Worm (Caenorhabditis elegans) whole organism, young adult: ENCODE measurements around the gene F21D5.9.

ENCODE experiments used
- B0019.2 ChIP-seq: fragments of 200-800 bp; sonication (Bioruptor generic); conservative IDR thresholded peaks from 2 replicates; pipeline ENCODE4 v1.3.6; 2022; ENCODE audit warnings: missing genetic modification reagents, missing genetic modification characterization, missing compliant biosample characterization
- B0261.1 ChIP-seq: sonication (generic microtip); optimal IDR thresholded peaks from 2 replicates; lab custom pipeline; 2016; ENCODE audit warnings: mild to moderate bottlenecking, missing genetic modification characterization, moderate library complexity, missing compliant biosample characterization
- F22D6.2 ChIP-seq: sonication (generic microtip); optimal IDR thresholded peaks from 2 replicates; lab custom pipeline; 2016; ENCODE audit warnings: mild to moderate bottlenecking, missing genetic modification characterization, missing compliant biosample characterization
- F39B2.1 ChIP-seq: fragments of 200-800 bp; sonication (Bioruptor generic); IDR thresholded peaks from 2 replicates; pipeline ENCODE4 v1.3.6; 2022; ENCODE audit warnings: missing genetic modification reagents, missing genetic modification characterization, missing compliant biosample characterization
- F55B11.4 ChIP-seq: sonication (generic microtip); optimal IDR thresholded peaks from 2 replicates; lab custom pipeline; 2016; ENCODE audit warnings: missing compliant biosample characterization, missing genetic modification characterization, borderline replicate concordance; ENCODE audit not compliant: insufficient read depth
- K12H6.12 ChIP-seq: fragments of 200-800 bp; sonication (Bioruptor generic); optimal IDR thresholded peaks from 2 replicates; lab custom pipeline; 2018; ENCODE audit warnings: mild to moderate bottlenecking, missing genetic modification characterization, missing compliant biosample characterization
- atf-7 ChIP-seq: sonication (generic microtip); optimal IDR thresholded peaks from 2 replicates; lab custom pipeline; 2017; ENCODE audit warnings: mild to moderate bottlenecking, missing genetic modification characterization, missing compliant biosample characterization
- athp-1 ChIP-seq: sonication (generic microtip); optimal IDR thresholded peaks from 2 replicates; lab custom pipeline; 2017; ENCODE audit warnings: mild to moderate bottlenecking, missing genetic modification characterization, missing compliant biosample characterization
- attf-3 ChIP-seq: fragments of 200-800 bp; sonication (Bioruptor generic); conservative IDR thresholded peaks from 2 replicates; pipeline ENCODE4 v1.3.6; 2022; ENCODE audit warnings: missing genetic modification reagents, missing genetic modification characterization, missing compliant biosample characterization
- ccch-3 ChIP-seq: fragments of 200-800 bp; sonication (Bioruptor generic); optimal IDR thresholded peaks from 2 replicates; lab custom pipeline; 2018; ENCODE audit warnings: mild to moderate bottlenecking, missing genetic modification characterization, missing compliant biosample characterization
- cebp-1 ChIP-seq, 2 experiments: fragments of 200-800 bp in 1 of 2; sonication (Bioruptor generic) in 1 of 2; sonication (generic microtip) in 1 of 2; IDR thresholded peaks in 1 of 2; optimal IDR thresholded peaks in 1 of 2; 2 replicates each; pipeline versions ENCODE4 v1.3.6 to Lab custom; 2017 to 2022; ENCODE audit warnings: missing compliant biosample characterization in 2 of 2, missing genetic modification characterization in 2 of 2, mild to moderate bottlenecking in 1 of 2, missing genetic modification reagents in 1 of 2, moderate library complexity in 1 of 2
- ceh-100 ChIP-seq: fragments of 200-800 bp; sonication (Bioruptor generic); IDR thresholded peaks from 2 replicates; pipeline ENCODE4 v1.3.6; 2022; ENCODE audit warnings: missing genetic modification reagents, missing genetic modification characterization, missing compliant biosample characterization
- ceh-58 ChIP-seq: fragments of 200-800 bp; sonication (Bioruptor generic); IDR thresholded peaks from 2 replicates; pipeline ENCODE4 v1.3.6; 2022; ENCODE audit warnings: missing genetic modification characterization, missing compliant biosample characterization
- ceh-91 ChIP-seq: fragments of 200-800 bp; sonication (Bioruptor generic); IDR thresholded peaks from 2 replicates; pipeline ENCODE4 v1.3.6; 2022; ENCODE audit warnings: missing genetic modification reagents, missing genetic modification characterization, missing compliant biosample characterization
- die-1 ChIP-seq: sonication (generic microtip); optimal IDR thresholded peaks from 2 replicates; lab custom pipeline; 2016; ENCODE audit warnings: missing genotype, mild to moderate bottlenecking, missing genetic modification characterization, missing compliant biosample characterization
- dox-1 ChIP-seq: fragments of 200-800 bp; sonication (Bioruptor generic); IDR thresholded peaks from 2 replicates; pipeline ENCODE4 v1.3.6; 2022; ENCODE audit warnings: missing genetic modification reagents, missing genetic modification characterization, missing compliant biosample characterization
- dpl-1 ChIP-seq: fragments of 150-350 bp; optimal IDR thresholded peaks from 2 replicates; lab custom pipeline; 2014; ENCODE audit warnings: missing biosample characterization, missing genetic modification reagents, missing genetic modification characterization
- efl-1 ChIP-seq: fragments of 150-350 bp; optimal IDR thresholded peaks from 2 replicates; lab custom pipeline; 2014; ENCODE audit warnings: missing biosample characterization, missing genetic modification reagents, missing genetic modification characterization
- ekl-4 ChIP-seq: fragments of 200-800 bp; sonication (Bioruptor generic); IDR thresholded peaks from 2 replicates; pipeline ENCODE4 v1.3.6; 2022; ENCODE audit warnings: missing genetic modification reagents, missing genetic modification characterization, missing compliant biosample characterization
- ets-4 ChIP-seq: fragments of 200-800 bp; sonication (Bioruptor generic); optimal IDR thresholded peaks from 2 replicates; lab custom pipeline; 2018; ENCODE audit warnings: mild to moderate bottlenecking, missing genetic modification characterization, missing compliant biosample characterization
- hmg-1.2 ChIP-seq: fragments of 200-800 bp; sonication (Bioruptor generic); IDR thresholded peaks from 2 replicates; pipeline ENCODE4 v1.3.6; 2022; ENCODE audit warnings: missing genetic modification reagents, missing genetic modification characterization, missing compliant biosample characterization
- hrde-1 ChIP-seq: sonication (generic microtip); optimal IDR thresholded peaks from 2 replicates; lab custom pipeline; 2016; ENCODE audit warnings: missing genetic modification characterization, mild to moderate bottlenecking, missing compliant biosample characterization, moderate library complexity, missing genotype, missing genetic modification reagents, borderline replicate concordance
- madf-3 ChIP-seq: fragments of 200-800 bp; sonication (Bioruptor generic); IDR thresholded peaks from 2 replicates; pipeline ENCODE4 v1.3.6; 2022; ENCODE audit warnings: missing genetic modification reagents, missing genetic modification characterization, missing compliant biosample characterization
- madf-6 ChIP-seq: fragments of 200-800 bp; sonication (Bioruptor generic); IDR thresholded peaks from 2 replicates; pipeline ENCODE4 v1.3.6; 2022; ENCODE audit warnings: missing genetic modification reagents, missing genetic modification characterization, missing compliant biosample characterization
- nfyb-1 ChIP-seq: fragments of 200-800 bp; sonication (Bioruptor generic); IDR thresholded peaks from 2 replicates; pipeline ENCODE4 v1.3.6; 2022; ENCODE audit warnings: missing genetic modification reagents, missing genetic modification characterization, missing compliant biosample characterization
- nhr-80 ChIP-seq: sonication (generic microtip); optimal IDR thresholded peaks from 2 replicates; lab custom pipeline; 2016; ENCODE audit warnings: missing genetic modification characterization, missing compliant biosample characterization
- nhr-90 ChIP-seq: sonication (generic microtip); optimal IDR thresholded peaks from 2 replicates; lab custom pipeline; 2016; ENCODE audit warnings: missing genotype, mild to moderate bottlenecking, missing genetic modification characterization, missing compliant biosample characterization
- rpc-1 ChIP-seq, 2 experiments: fragments of 150-350 bp in 1 of 2; sonication (generic microtip) in 1 of 2; optimal IDR thresholded peaks; 2 replicates each; lab custom pipeline; 2014 to 2018; ENCODE audit warnings: missing biosample characterization in 1 of 2, missing genetic modification characterization in 1 of 2, missing genetic modification reagents in 1 of 2, missing genotype in 1 of 2
- sdz-38 ChIP-seq: sonication (generic microtip); optimal IDR thresholded peaks from 2 replicates; lab custom pipeline; 2016; ENCODE audit warnings: missing genotype, missing genetic modification characterization, missing compliant biosample characterization
- snpc-4 ChIP-seq, 5 experiments: fragments of 150-350 bp in 1 of 5; sonication (generic microtip) in 4 of 5; optimal IDR thresholded peaks; 2 replicates each; lab custom pipeline; 2014 to 2018; ENCODE audit warnings: missing genetic modification characterization in 5 of 5, missing biosample characterization in 3 of 5, antibody characterized with exemption in 2 of 5, mild to moderate bottlenecking in 2 of 5, missing compliant biosample characterization in 2 of 5, missing genotype in 2 of 5, moderate library complexity in 2 of 5, missing genetic modification reagents in 1 of 5
- tlf-1 ChIP-seq: fragments of 200-800 bp; sonication (Bioruptor generic); optimal IDR thresholded peaks from 2 replicates; lab custom pipeline; 2018; ENCODE audit warnings: mild to moderate bottlenecking, missing genetic modification characterization, missing compliant biosample characterization
- unc-130 ChIP-seq: sonication (generic microtip); optimal IDR thresholded peaks from 2 replicates; lab custom pipeline; 2016; ENCODE audit warnings: missing genetic modification reagents, missing genetic modification characterization, missing compliant biosample characterization
- ztf-18 ChIP-seq: sonication (generic microtip); optimal IDR thresholded peaks from 2 replicates; lab custom pipeline; 2016; ENCODE audit warnings: missing genotype, mild to moderate bottlenecking, missing genetic modification characterization, missing compliant biosample characterization
- ztf-25 ChIP-seq: fragments of 200-800 bp; sonication (Bioruptor generic); IDR thresholded peaks from 2 replicates; pipeline ENCODE4 v1.3.6; 2022; ENCODE audit warnings: missing genetic modification reagents, missing genetic modification characterization, missing compliant biosample characterization

The F21D5.9 gene

DNA sequence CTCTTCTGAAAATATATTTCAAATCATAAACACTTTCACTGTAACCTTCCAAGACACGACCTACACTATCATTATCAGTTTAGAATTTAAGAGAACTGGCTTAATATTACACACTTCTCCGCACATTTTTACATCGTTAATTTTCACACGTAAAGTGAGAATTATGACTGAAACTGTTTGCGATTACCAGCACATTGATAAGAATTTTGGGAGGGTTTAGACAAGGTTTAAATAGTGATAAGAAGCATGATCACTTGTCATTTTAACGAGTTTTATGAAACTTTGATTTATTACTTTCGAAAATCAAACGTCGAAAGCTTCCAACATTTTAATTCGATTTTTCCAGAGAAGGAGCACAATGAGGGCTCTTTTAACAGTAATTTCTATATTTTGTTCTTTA is 6.6 kb downstream of the F21D5.9 start, which contains the start of gene F21D5.3:
TSS of gene F21D5.3 (plus strand) at position 347 of the 400 bp plus-strand sequence.
- no peak for TF ChIP-seq sdz-38 (tag; lab: Kevin White, UChicago)
- peak; percentile 15 for TF ChIP-seq hrde-1 (tag; lab: Kevin White, UChicago)
- peak; percentile 1 for TF ChIP-seq snpc-4 (GFP tag; optimal IDR thresholded peaks at IDR 0.05; lab: Kevin White, UChicago)
- no peak for TF ChIP-seq snpc-4 (tag; optimal IDR thresholded peaks at IDR 0.05; lab: Kevin White, UChicago)
- peak; percentile 10 for TF ChIP-seq ets-4 (GFP tag; lab: Kevin White, UChicago)
- TF ChIP-seq madf-6 (GFP tag; lab: Robert Waterston, UW), result peak; percentile 42
- TF ChIP-seq nhr-80 (tag; lab: Kevin White, UChicago), result peak; percentile 67
- no peak for TF ChIP-seq efl-1 (GFP tag; lab: Kevin White, UChicago)
- TF ChIP-seq cebp-1 (GFP tag; IDR thresholded peaks at IDR 0.05; lab: Robert Waterston, UW), result no peak
- peak; percentile 0 for TF ChIP-seq cebp-1 (tag; optimal IDR thresholded peaks at IDR 0.05; lab: Kevin White, UChicago)

ce11 chrIV:8737354-8737753 is 13.5 kb downstream of the F21D5.9 start:
- TF ChIP-seq hmg-1.2, result peak; percentile 73; the same call in 1 of the 2 replicates
- TF ChIP-seq B0261.1 (tag; lab: Kevin White, UChicago), result no peak

ce11 chrIV:8737787-8738186 is 14.0 kb downstream of the F21D5.9 start, which contains the start of gene F21D5.4:
TSS of gene F21D5.4 (plus strand) at chrIV:8738087.
- TF ChIP-seq dpl-1 (GFP tag; lab: Kevin White, UChicago), result no peak

- no peak for TF ChIP-seq K12H6.12 (tag; lab: Kevin White, UChicago)
- TF ChIP-seq dox-1 (GFP tag; lab: Robert Waterston, UW), result no peak
- no peak for TF ChIP-seq hrde-1 (tag; lab: Kevin White, UChicago)
- no peak for TF ChIP-seq athp-1
- TF ChIP-seq ceh-100, result no peak
- TF ChIP-seq die-1 (tag; lab: Kevin White, UChicago), result no peak
- no peak for TF ChIP-seq attf-3
- TF ChIP-seq F39B2.1, result no peak
- TF ChIP-seq F55B11.4, result no peak
- no peak for TF ChIP-seq B0019.2 (GFP tag; lab: Robert Waterston, UW)
- no peak for TF ChIP-seq rpc-1 (optimal IDR thresholded peaks at IDR 0.05; lab: Kevin White, UChicago)
- no peak for TF ChIP-seq rpc-1 (tag; optimal IDR thresholded peaks at IDR 0.05; lab: Kevin White, UChicago)
- no peak for TF ChIP-seq ceh-58 (GFP tag; lab: Robert Waterston, UW)
- TF ChIP-seq madf-3 (GFP tag; lab: Robert Waterston, UW), result no peak
- TF ChIP-seq tlf-1 (GFP tag; lab: Kevin White, UChicago), result no peak
- no peak for TF ChIP-seq ekl-4 (GFP tag; lab: Robert Waterston, UW)
- TF ChIP-seq unc-130 (GFP tag; lab: Kevin White, UChicago), result no peak
- no peak for TF ChIP-seq ccch-3 (GFP tag; lab: Kevin White, UChicago)
- no peak for TF ChIP-seq nfyb-1 (GFP tag; lab: Robert Waterston, UW)
- TF ChIP-seq nhr-90 (tag; lab: Kevin White, UChicago), result no peak
These were observed 15.5 kb downstream of the F21D5.9 start, which contains the start of gene F21D5.5 for ce11 chrIV:8739294-8739693. TSS of gene F21D5.5 (minus strand) at chrIV:8739394.

- TF ChIP-seq ztf-25 (GFP tag; lab: Robert Waterston, UW), result no peak
- TF ChIP-seq ztf-18 (tag; lab: Kevin White, UChicago), result peak; percentile 8
- TF ChIP-seq F22D6.2 (tag; lab: Kevin White, UChicago), result no peak
- TF ChIP-seq ceh-91 (GFP tag; lab: Robert Waterston, UW), result no peak
- TF ChIP-seq atf-7 (tag; lab: Kevin White, UChicago), result no peak
These were observed 16.1 kb downstream of the F21D5.9 start, which contains the start of gene mrps-33 for ce11 chrIV:8739926-8740325. TSS of gene mrps-33 (minus strand) at chrIV:8740026.
